Fruit fly (Drosophila melanogaster): Measurements from ENCODE around the gene Marf.
"Not testable (repeated sequence)": the region's sequence is repeated elsewhere in the genome, so short reads cannot be mapped to it uniquely, and the experiment has no call there.

The Marf gene

DNA sequence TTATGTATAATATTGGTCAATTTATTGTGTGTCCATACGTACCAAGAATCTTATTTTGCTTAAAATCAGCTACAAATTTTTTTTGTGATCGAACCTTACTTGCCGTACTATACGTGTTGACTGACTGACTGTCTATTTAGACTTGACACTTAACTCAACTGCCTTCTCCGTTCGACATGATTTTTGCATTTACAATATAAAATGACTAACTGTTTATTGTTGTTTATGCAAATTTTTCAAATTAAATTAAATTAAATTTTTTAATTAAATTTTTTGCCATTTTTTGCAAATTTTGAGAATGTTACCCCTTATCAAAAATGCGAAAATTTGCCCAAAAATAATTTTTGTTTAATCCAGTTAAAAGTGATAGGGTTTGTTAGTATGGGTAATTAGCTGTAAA, 34.3 kb downstream of the Marf start, which contains the start of gene CG33669:
Gene CG33669, minus strand, starts transcription at position 101 of the 400 bp plus-strand sequence.
- not testable (repeated sequence) for TF ChIP-seq Myc (optimal IDR thresholded peaks at IDR 0.05); Abd-B (GFP tag; optimal IDR thresholded peaks at IDR 0.05); usp (GFP tag; optimal IDR thresholded peaks at IDR 0.05)

DNA sequence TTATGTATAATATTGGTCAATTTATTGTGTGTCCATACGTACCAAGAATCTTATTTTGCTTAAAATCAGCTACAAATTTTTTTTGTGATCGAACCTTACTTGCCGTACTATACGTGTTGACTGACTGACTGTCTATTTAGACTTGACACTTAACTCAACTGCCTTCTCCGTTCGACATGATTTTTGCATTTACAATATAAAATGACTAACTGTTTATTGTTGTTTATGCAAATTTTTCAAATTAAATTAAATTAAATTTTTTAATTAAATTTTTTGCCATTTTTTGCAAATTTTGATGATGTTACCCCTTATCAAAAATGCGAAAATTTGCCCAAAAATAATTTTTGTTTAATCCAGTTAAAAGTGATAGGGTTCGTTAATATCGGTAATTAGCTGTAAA, 53.6 kb downstream of the Marf start, which contains the start of gene CG33668:
Gene CG33668, minus strand, starts transcription at position 101 of the 400 bp plus-strand sequence.
- not testable (repeated sequence) for TF ChIP-seq tai (GFP tag; optimal IDR thresholded peaks at IDR 0.05); Rel (GFP tag; optimal IDR thresholded peaks at IDR 0.05); Rel (tag; optimal IDR thresholded peaks at IDR 0.05); Dfd (GFP tag; optimal IDR thresholded peaks at IDR 0.05)

All from whole organism, wandering third instar larva.